Worm (Caenorhabditis elegans) whole organism, young adult: ENCODE results near the gene C51E3.6.

Source experiments
- F55B11.4 ChIP-seq: sonication (generic microtip); optimal IDR thresholded peaks from 2 replicates; lab custom pipeline; 2016; ENCODE audit warnings: missing compliant biosample characterization, missing genetic modification characterization, borderline replicate concordance; ENCODE audit not compliant: insufficient read depth
- T26A5.8 ChIP-seq: sonication (generic microtip); optimal IDR thresholded peaks from 2 replicates; lab custom pipeline; 2016; ENCODE audit warnings: missing genetic modification characterization, missing compliant biosample characterization
- ceh-100 ChIP-seq: fragments of 200-800 bp; sonication (Bioruptor generic); IDR thresholded peaks from 2 replicates; pipeline ENCODE4 v1.3.6; 2022; ENCODE audit warnings: missing genetic modification reagents, missing genetic modification characterization, missing compliant biosample characterization
- ceh-58 ChIP-seq: fragments of 200-800 bp; sonication (Bioruptor generic); IDR thresholded peaks from 2 replicates; pipeline ENCODE4 v1.3.6; 2022; ENCODE audit warnings: missing genetic modification characterization, missing compliant biosample characterization
- fkh-3 ChIP-seq: sonication (generic microtip); optimal IDR thresholded peaks from 2 replicates; lab custom pipeline; 2016; ENCODE audit warnings: mild to moderate bottlenecking, missing genetic modification characterization, missing compliant biosample characterization
- hmg-1.2 ChIP-seq: fragments of 200-800 bp; sonication (Bioruptor generic); IDR thresholded peaks from 2 replicates; pipeline ENCODE4 v1.3.6; 2022; ENCODE audit warnings: missing genetic modification reagents, missing genetic modification characterization, missing compliant biosample characterization
- lsl-1 ChIP-seq: fragments of 200-800 bp; sonication (Bioruptor generic); optimal IDR thresholded peaks from 2 replicates; lab custom pipeline; 2018; ENCODE audit warnings: mild to moderate bottlenecking, missing genetic modification characterization, moderate library complexity, missing compliant biosample characterization
- mel-28 ChIP-seq: sonication (generic microtip); optimal IDR thresholded peaks from 2 replicates; lab custom pipeline; 2016; ENCODE audit warnings: borderline replicate concordance, mild to moderate bottlenecking, missing genetic modification characterization, missing compliant biosample characterization
- nfya-1 ChIP-seq: sonication (generic microtip); optimal IDR thresholded peaks from 2 replicates; lab custom pipeline; 2017; ENCODE audit warnings: antibody characterized with exemption, missing compliant biosample characterization, missing genetic modification characterization, borderline replicate concordance; ENCODE audit not compliant: insufficient read depth
- nhr-27 ChIP-seq: fragments of 200-800 bp; sonication (Bioruptor generic); optimal IDR thresholded peaks from 2 replicates; lab custom pipeline; 2018; ENCODE audit warnings: mild to moderate bottlenecking, missing genetic modification characterization, moderate library complexity, missing compliant biosample characterization
- snpc-3.4 ChIP-seq: sonication (generic microtip); optimal IDR thresholded peaks from 2 replicates; lab custom pipeline; 2017; ENCODE audit warnings: missing genetic modification characterization, mild to moderate bottlenecking, missing compliant biosample characterization, antibody characterized with exemption, moderate library complexity, missing genotype, missing genetic modification reagents

Gene C51E3.6

DNA sequence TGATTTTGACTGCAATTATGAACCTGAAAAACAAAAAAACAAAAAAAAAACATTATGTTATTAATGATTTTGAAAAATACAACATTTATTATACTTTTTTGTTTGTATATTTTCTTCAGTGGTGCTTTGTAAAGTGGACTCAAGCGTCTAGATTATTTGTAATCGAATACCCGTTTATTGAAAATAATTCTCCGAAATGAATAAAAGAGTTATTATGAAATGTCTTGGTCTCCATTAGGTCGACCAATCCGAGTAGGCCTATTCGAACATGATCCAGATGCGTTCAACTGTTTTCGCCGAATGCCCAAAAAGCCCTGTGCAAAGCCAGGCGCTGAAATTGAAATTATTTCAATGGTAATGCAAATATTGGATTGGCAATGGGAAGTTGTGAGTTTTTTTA, 48.8 kb downstream of the C51E3.6 start, which contains the start of gene C08B6.5 (continued):
- TF ChIP-seq ceh-58 (GFP tag; lab: Robert Waterston, UW) (no peak), lsl-1 (GFP tag; lab: Kevin White, UChicago) (no peak)

DNA sequence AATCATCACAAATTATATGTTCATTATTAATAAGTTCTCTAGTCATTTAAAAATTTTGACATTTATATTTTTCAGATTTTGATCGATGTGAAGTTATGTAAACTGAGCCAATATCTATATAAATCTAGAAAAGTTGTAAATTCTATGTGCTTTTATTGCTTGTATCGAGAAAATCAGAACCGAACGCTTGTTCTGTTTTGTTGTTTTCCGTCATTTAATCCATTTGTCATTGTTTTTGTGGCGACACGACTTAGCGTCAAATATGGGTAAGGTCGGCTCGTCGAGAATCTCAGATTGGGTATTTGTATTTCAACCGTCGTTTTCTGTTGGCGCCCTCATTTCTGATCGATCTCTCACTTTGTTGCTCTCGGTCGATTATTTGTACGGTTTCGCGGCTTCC, 51.9 kb downstream of the C51E3.6 start, which contains the start of gene cht-5:
TSS of gene cht-5 (plus strand) at position 301 of the 400 bp plus-strand sequence.
- TF ChIP-seq hmg-1.2 (GFP tag; lab: Robert Waterston, UW) (no peak), nfya-1 (no peak), ceh-100 (GFP tag; lab: Robert Waterston, UW) (no peak), T26A5.8 (tag; lab: Kevin White, UChicago) (no peak), mel-28 (tag; lab: Kevin White, UChicago) (no peak), F55B11.4 (tag; lab: Kevin White, UChicago) (no peak), fkh-3 (tag; lab: Kevin White, UChicago) (no peak), nhr-27 (tag; lab: Kevin White, UChicago) (no peak), snpc-3.4 (tag; lab: Kevin White, UChicago) (no peak)
